Worm (Caenorhabditis elegans) whole organism, mixed stage, embryonic: Measurements from ENCODE around the gene str-14.

ENCODE experiments used
- M03D4.4 ChIP-seq: sonication (generic microtip); optimal IDR thresholded peaks from 2 replicates; lab custom pipeline; 2017; ENCODE audit warnings: mild to moderate bottlenecking, missing genetic modification characterization, missing compliant biosample characterization
- bed-3 ChIP-seq: fragments of 200-800 bp; sonication (Bioruptor generic); optimal IDR thresholded peaks from 3 replicates; lab custom pipeline; 2018; ENCODE audit warnings: mild to moderate bottlenecking, missing genetic modification characterization, moderate library complexity, missing compliant biosample characterization
- blmp-1 ChIP-seq: fragments of 150-350 bp; optimal IDR thresholded peaks from 2 replicates; lab custom pipeline; 2014; ENCODE audit warnings: missing biosample characterization, missing genetic modification characterization
- ceh-39 ChIP-seq: fragments of 150-350 bp; optimal IDR thresholded peaks from 2 replicates; lab custom pipeline; 2014; ENCODE audit warnings: missing biosample characterization, missing genetic modification characterization
- ceh-43 ChIP-seq: fragments of 200-800 bp; sonication (Bioruptor generic); optimal IDR thresholded peaks from 2 replicates; lab custom pipeline; 2018; ENCODE audit warnings: mild to moderate bottlenecking, missing genetic modification characterization, moderate library complexity, missing compliant biosample characterization
- ceh-83 ChIP-seq: fragments of 200-800 bp; sonication (Bioruptor generic); optimal IDR thresholded peaks from 2 replicates; lab custom pipeline; 2018; ENCODE audit warnings: mild to moderate bottlenecking, missing genetic modification characterization, missing compliant biosample characterization
- ces-1 ChIP-seq: fragments of 150-350 bp; optimal IDR thresholded peaks from 2 replicates; lab custom pipeline; 2014; ENCODE audit warnings: missing biosample characterization, missing genetic modification reagents, missing genetic modification characterization
- cnd-1 ChIP-seq: fragments of 200-800 bp; sonication (Bioruptor generic); optimal IDR thresholded peaks from 2 replicates; lab custom pipeline; 2018; ENCODE audit warnings: mild to moderate bottlenecking, missing genetic modification characterization, missing compliant biosample characterization
- elt-1 ChIP-seq: sonication (generic microtip); optimal IDR thresholded peaks from 2 replicates; lab custom pipeline; 2017; ENCODE audit warnings: missing genetic modification characterization, mild to moderate bottlenecking, missing compliant biosample characterization, antibody characterized with exemption, moderate library complexity, borderline replicate concordance; ENCODE audit not compliant: insufficient read depth
- elt-3 ChIP-seq: fragments of 150-350 bp; optimal IDR thresholded peaks from 2 replicates; lab custom pipeline; 2014; ENCODE audit warnings: missing biosample characterization, missing genetic modification characterization
- ham-2 ChIP-seq: fragments of 200-800 bp; sonication (Bioruptor generic); optimal IDR thresholded peaks from 2 replicates; lab custom pipeline; 2018; ENCODE audit warnings: mild to moderate bottlenecking, missing genetic modification characterization, missing compliant biosample characterization
- hlh-1 ChIP-seq: fragments of 150-350 bp; optimal IDR thresholded peaks from 2 replicates; lab custom pipeline; 2014; ENCODE audit warnings: missing biosample characterization, missing genetic modification reagents, missing genetic modification characterization
- lin-32 ChIP-seq: fragments of 200-800 bp; sonication (Bioruptor generic); optimal IDR thresholded peaks from 2 replicates; lab custom pipeline; 2018; ENCODE audit warnings: mild to moderate bottlenecking, missing genetic modification characterization, missing compliant biosample characterization
- lsy-2 ChIP-seq: fragments of 150-350 bp; optimal IDR thresholded peaks from 2 replicates; lab custom pipeline; 2014; ENCODE audit warnings: missing biosample characterization, missing genetic modification characterization
- mab-5 ChIP-seq: fragments of 150-350 bp; optimal IDR thresholded peaks from 2 replicates; lab custom pipeline; 2014; ENCODE audit warnings: missing biosample characterization, missing genetic modification characterization
- mls-2 ChIP-seq: sonication (generic microtip); optimal IDR thresholded peaks from 2 replicates; lab custom pipeline; 2016; ENCODE audit warnings: mild to moderate bottlenecking, missing genetic modification characterization, moderate library complexity, missing compliant biosample characterization
- nhr-12 ChIP-seq: fragments of 150-350 bp; optimal IDR thresholded peaks from 2 replicates; lab custom pipeline; 2014; ENCODE audit warnings: missing biosample characterization, missing genetic modification characterization
- nhr-2 ChIP-seq: fragments of 150-350 bp; optimal IDR thresholded peaks from 2 replicates; lab custom pipeline; 2014; ENCODE audit warnings: missing biosample characterization, missing genetic modification characterization
- nhr-28 ChIP-seq: fragments of 150-350 bp; optimal IDR thresholded peaks from 2 replicates; lab custom pipeline; 2014; ENCODE audit warnings: missing biosample characterization, missing genetic modification characterization
- nhr-76 ChIP-seq: sonication (generic microtip); optimal IDR thresholded peaks from 2 replicates; lab custom pipeline; 2017; ENCODE audit warnings: missing biosample characterization, missing genetic modification characterization
- pha-4 ChIP-seq: fragments of 150-350 bp; optimal IDR thresholded peaks from 2 replicates; lab custom pipeline; 2018; ENCODE audit warnings: missing biosample characterization, missing genetic modification reagents, missing genetic modification characterization
- sem-2 ChIP-seq: fragments of 200-800 bp; sonication (Bioruptor generic); optimal IDR thresholded peaks from 2 replicates; lab custom pipeline; 2018; ENCODE audit warnings: mild to moderate bottlenecking, missing genetic modification characterization, missing compliant biosample characterization
- snpc-4 ChIP-seq: fragments of 150-350 bp; optimal IDR thresholded peaks from 2 replicates; lab custom pipeline; 2014; ENCODE audit warnings: missing biosample characterization, missing genetic modification characterization
- sptf-1 ChIP-seq: sonication (generic microtip); optimal IDR thresholded peaks from 2 replicates; lab custom pipeline; 2017; ENCODE audit warnings: mild to moderate bottlenecking, missing genetic modification characterization, moderate library complexity, missing compliant biosample characterization
- tbx-8 ChIP-seq: fragments of 200-800 bp; sonication (Bioruptor generic); optimal IDR thresholded peaks from 2 replicates; lab custom pipeline; 2018; ENCODE audit warnings: mild to moderate bottlenecking, missing genetic modification characterization, moderate library complexity, missing compliant biosample characterization
- unc-120 ChIP-seq: sonication (generic microtip); optimal IDR thresholded peaks from 2 replicates; lab custom pipeline; 2017; ENCODE audit warnings: missing genetic modification characterization, missing compliant biosample characterization; ENCODE audit not compliant: poor library complexity, severe bottlenecking
- unc-39 ChIP-seq: fragments of 150-350 bp; optimal IDR thresholded peaks from 2 replicates; lab custom pipeline; 2014; ENCODE audit warnings: missing biosample characterization, missing genetic modification characterization
- unc-62 ChIP-seq: fragments of 150-350 bp; optimal IDR thresholded peaks from 2 replicates; lab custom pipeline; 2014; ENCODE audit warnings: missing biosample characterization, missing genetic modification reagents, missing genetic modification characterization
- zip-8 ChIP-seq: fragments of 150-350 bp; optimal IDR thresholded peaks from 2 replicates; lab custom pipeline; 2014; ENCODE audit warnings: missing biosample characterization, missing genetic modification characterization
- ztf-11 ChIP-seq: fragments of 150-350 bp; optimal IDR thresholded peaks from 2 replicates; lab custom pipeline; 2014; ENCODE audit warnings: missing biosample characterization, missing genetic modification characterization

The str-14 gene

DNA sequence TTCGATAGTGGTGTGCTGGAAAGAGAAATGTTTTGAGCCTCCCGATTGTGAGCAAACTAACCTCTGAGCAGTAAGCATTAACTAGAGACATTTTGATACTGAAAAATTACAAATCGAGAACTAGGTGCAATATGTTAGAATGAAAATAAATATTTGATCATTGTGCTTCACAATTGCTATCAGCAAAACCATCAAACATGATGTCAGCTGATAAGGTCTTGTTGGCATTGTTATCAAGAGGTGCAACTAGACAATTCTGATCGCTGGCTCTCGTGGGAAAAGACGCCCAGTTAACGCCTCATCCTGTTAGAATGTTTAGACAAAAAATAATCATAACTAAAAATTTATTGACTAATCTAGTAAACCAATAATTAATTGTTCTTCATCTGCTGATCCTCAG is 39.4 kb upstream of the str-14 start, which contains the start of gene comt-2:
comt-2 (minus strand) TSS at position 131 of the 400 bp plus-strand sequence.
- TF ChIP-seq lin-32 (GFP tag; lab: Kevin White, UChicago): no peak
- TF ChIP-seq ceh-83: no peak
- TF ChIP-seq elt-1 (tag; lab: Kevin White, UChicago): no peak
- no peak for TF ChIP-seq zip-8 (tag; lab: Kevin White, UChicago)
- TF ChIP-seq mab-5: no peak
- TF ChIP-seq lsy-2: no peak
- no peak for TF ChIP-seq nhr-2 (tag; lab: Kevin White, UChicago)
- no peak for TF ChIP-seq snpc-4 (tag; lab: Kevin White, UChicago)
- TF ChIP-seq tbx-8: no peak
- TF ChIP-seq unc-62 (GFP tag; lab: Kevin White, UChicago): no peak
- no peak for TF ChIP-seq cnd-1
- TF ChIP-seq sptf-1: no peak
- TF ChIP-seq unc-120 (tag; lab: Kevin White, UChicago): no peak
- TF ChIP-seq nhr-12 (tag; lab: Kevin White, UChicago): no peak
- TF ChIP-seq, all 35 proteins: peak for 0

DNA sequence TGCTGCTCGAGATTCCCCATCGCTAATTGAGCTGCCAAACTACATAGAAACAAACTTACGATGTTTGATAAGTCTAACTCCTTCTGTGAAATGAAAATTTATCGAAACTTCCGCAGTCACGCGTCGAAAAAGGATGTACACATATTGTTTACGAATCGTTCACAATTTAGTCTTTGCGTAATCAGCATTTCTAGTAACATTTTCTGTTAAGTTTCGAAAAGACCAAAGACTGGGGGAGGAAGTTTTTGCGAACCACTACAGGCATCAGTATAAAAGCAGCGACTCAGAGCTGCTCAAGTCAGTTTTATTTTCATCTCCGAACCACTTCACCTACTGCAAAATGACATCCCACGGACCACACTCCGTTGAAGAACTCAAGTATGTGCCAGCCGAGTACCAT is 33.2 kb upstream of the str-14 start, which contains the start of gene sqst-4:
sqst-4 (plus strand) TSS at position 301 of the 400 bp plus-strand sequence.
- TF ChIP-seq ceh-43: no peak
- TF ChIP-seq mls-2 (tag; lab: Kevin White, UChicago): no peak
- TF ChIP-seq sem-2: no peak
- no peak for TF ChIP-seq M03D4.4 (tag; lab: Kevin White, UChicago)
- TF ChIP-seq unc-62 (GFP tag; lab: Kevin White, UChicago): no peak
- TF ChIP-seq ham-2 (GFP tag; lab: Kevin White, UChicago): no peak
- no peak for TF ChIP-seq ztf-11 (tag; lab: Kevin White, UChicago)
- no peak for TF ChIP-seq elt-1 (tag; lab: Kevin White, UChicago)
- TF ChIP-seq tbx-8: no peak

- TF ChIP-seq ham-2 (GFP tag; lab: Kevin White, UChicago) (no peak), nhr-76 (no peak), mab-5 (no peak), ceh-39 (tag; lab: Kevin White, UChicago) (no peak), unc-120 (tag; lab: Kevin White, UChicago) (no peak), sem-2 (no peak), lin-32 (GFP tag; lab: Kevin White, UChicago) (no peak), ceh-43 (no peak), blmp-1 (tag; lab: Kevin White, UChicago) (no peak), bed-3 (GFP tag; lab: Kevin White, UChicago) (no peak), nhr-12 (tag; lab: Kevin White, UChicago) (no peak), pha-4 (tag; lab: Kevin White, UChicago) (no peak), unc-39 (no peak), zip-8 (tag; lab: Kevin White, UChicago) (no peak), nhr-28 (tag; lab: Kevin White, UChicago) (no peak)
These were observed 32.5 kb upstream of the str-14 start, which contains the start of gene Y32B12A.5 for ce11 chrV:16487474-16487873. TSS of gene Y32B12A.5 (minus strand) at chrV:16487574.

ce11 chrV:16483681-16484080 is 28.7 kb upstream of the str-14 start, which contains the start of gene srh-139:
TSS of gene srh-139 (plus strand) at chrV:16483981.
- no peak for TF ChIP-seq bed-3 (GFP tag; lab: Kevin White, UChicago)
- no peak for TF ChIP-seq hlh-1
- no peak for TF ChIP-seq mls-2 (tag; lab: Kevin White, UChicago)
- no peak for TF ChIP-seq cnd-1
- TF ChIP-seq ztf-11 (tag; lab: Kevin White, UChicago): no peak

DNA sequence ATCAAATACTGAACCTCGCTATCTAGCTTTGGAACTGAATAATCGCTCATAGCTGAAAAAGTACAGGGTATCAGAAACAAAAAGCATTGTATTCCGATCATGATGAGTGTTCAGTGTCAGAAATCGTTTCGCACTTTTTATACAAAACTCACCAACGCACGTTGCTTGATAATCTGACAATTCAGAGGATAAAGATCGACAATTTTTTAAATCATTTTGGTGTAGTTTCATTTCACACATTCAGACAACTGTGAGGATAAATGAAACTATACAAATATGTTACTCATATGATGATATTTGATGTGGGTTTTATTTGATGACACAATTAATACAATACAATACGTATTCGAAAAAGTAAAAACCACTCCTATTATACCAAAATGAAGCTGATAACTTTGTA is 28.1 kb upstream of the str-14 start, which contains the start of gene F57E7.2:
F57E7.2 (minus strand) TSS at position 101 of the 400 bp plus-strand sequence.
- TF ChIP-seq elt-3 (tag; lab: Kevin White, UChicago) (no peak), ham-2 (GFP tag; lab: Kevin White, UChicago) (no peak), sptf-1 (no peak), unc-62 (GFP tag; lab: Kevin White, UChicago) (no peak), tbx-8 (no peak), lsy-2 (no peak), unc-39 (no peak), zip-8 (tag; lab: Kevin White, UChicago) (no peak), ces-1 (GFP tag; lab: Kevin White, UChicago) (no peak)
